ENCODE assay signal across 6 fruit fly cellular contexts in genomic region chr3R:16235215-16235937, dm6.
TF ChIP-seq lines count a peak whose summit lies in the region.

No protein-coding gene starts in this region.

- no peak for TF ChIP-seq CTCF in whole organism, embryonic (GFP tag; optimal IDR thresholded peaks at IDR 0.05; lab: Kevin White, UChicago)

TF ChIP-seq in whole organism, 6 proteins besides CTCF, POLR2A, EP300 and RAD21:
- TF ChIP-seq CG8478 (optimal IDR thresholded peaks at IDR 0.05; lab: Kevin White, UChicago) = no peak
- TF ChIP-seq Dll (optimal IDR thresholded peaks at IDR 0.05; lab: Kevin White, UChicago) = peak; percentile 56
- TF ChIP-seq EcR (GFP tag; optimal IDR thresholded peaks at IDR 0.05; lab: Kevin White, UChicago) = peak in 1 of 2 experiments; percentile 86

TF ChIP-seq in whole organism, adult, 20 proteins besides CTCF, POLR2A, EP300 and RAD21 (continues in another document):
- TF ChIP-seq Crg-1 (GFP tag; optimal IDR thresholded peaks at IDR 0.05; lab: Kevin White, UChicago) = peak; percentile 12
- TF ChIP-seq bab1 (GFP tag; optimal IDR thresholded peaks at IDR 0.05; lab: Kevin White, UChicago) = peak; percentile 2
- no peak for TF ChIP-seq CG5204 (GFP tag; optimal IDR thresholded peaks at IDR 0.05; lab: Kevin White, UChicago)
- TF ChIP-seq cic (GFP tag; optimal IDR thresholded peaks at IDR 0.05; lab: Kevin White, UChicago) = peak; percentile 91
- TF ChIP-seq cnc (optimal IDR thresholded peaks at IDR 0.05; lab: Kevin White, UChicago) = no peak
- peak; percentile 47 for TF ChIP-seq CG12768 (GFP tag; optimal IDR thresholded peaks at IDR 0.05; lab: Kevin White, UChicago)
- no peak for TF ChIP-seq CG33017 (tag; optimal IDR thresholded peaks at IDR 0.05; lab: Kevin White, UChicago)
- peak; percentile 95 for TF ChIP-seq kay (GFP tag; lab: Kevin White, UChicago; ENCODE audit: borderline replicate concordance)
- peak; percentile 22 for TF ChIP-seq ovo (GFP tag; optimal IDR thresholded peaks at IDR 0.05; lab: Kevin White, UChicago)
- no peak for TF ChIP-seq CG11617 (GFP tag; optimal IDR thresholded peaks at IDR 0.05; lab: Kevin White, UChicago)
- TF ChIP-seq toe (GFP tag; optimal IDR thresholded peaks at IDR 0.05; lab: Kevin White, UChicago) = peak; percentile 59
- no peak for TF ChIP-seq CG7101 (tag; optimal IDR thresholded peaks at IDR 0.05; lab: Kevin White, UChicago)
- peak; percentile 48 for TF ChIP-seq Clk (GFP tag; optimal IDR thresholded peaks at IDR 0.05; lab: Kevin White, UChicago)
- no peak for TF ChIP-seq CG1620 (GFP tag; optimal IDR thresholded peaks at IDR 0.05; lab: Kevin White, UChicago)
- TF ChIP-seq CG14711 (tag; optimal IDR thresholded peaks at IDR 0.05; lab: Kevin White, UChicago) = no peak
- peak; percentile 61 for TF ChIP-seq Hr96 (GFP tag; optimal IDR thresholded peaks at IDR 0.05; lab: Kevin White, UChicago)
- TF ChIP-seq pad (GFP tag; optimal IDR thresholded peaks at IDR 0.05; lab: Kevin White, UChicago) = peak; percentile 27
- no peak for TF ChIP-seq CG7045 (GFP tag; optimal IDR thresholded peaks at IDR 0.05; lab: Kevin White, UChicago)

TF ChIP-seq in whole organism, embryonic, 481 proteins besides CTCF, POLR2A, EP300 and RAD21 (continues in another document):
- TF ChIP-seq Lpt (GFP tag; optimal IDR thresholded peaks at IDR 0.05; lab: Kevin White, UChicago) (no peak), Lim3 (GFP tag; IDR thresholded peaks at IDR 0.05; lab: Robert Waterston, UW) (no peak), CG4707 (GFP tag; optimal IDR thresholded peaks at IDR 0.05; lab: Kevin White, UChicago) (peak; percentile 100), CG10274 (GFP tag; optimal IDR thresholded peaks at IDR 0.05; lab: Kevin White, UChicago) (no peak), CG2116 (GFP tag; optimal IDR thresholded peaks at IDR 0.05; lab: Kevin White, UChicago) (no peak), CG4617 (GFP tag; optimal IDR thresholded peaks at IDR 0.05; lab: Kevin White, UChicago; ENCODE audit: borderline replicate concordance) (no peak), CG8281 (tag; optimal IDR thresholded peaks at IDR 0.05; lab: Kevin White, UChicago) (no peak), lov (optimal IDR thresholded peaks at IDR 0.05; lab: Kevin White, UChicago) (no peak), lov (GFP tag; IDR thresholded peaks at IDR 0.05; lab: Robert Waterston, UW) (no peak), zf30C (GFP tag; optimal IDR thresholded peaks at IDR 0.05; lab: Kevin White, UChicago) (peak; percentile 2), sisA (GFP tag; IDR thresholded peaks at IDR 0.05; lab: Robert Waterston, UW) (no peak), CG1647 (GFP tag; optimal IDR thresholded peaks at IDR 0.05; lab: Kevin White, UChicago) (no peak), Hey (tag; optimal IDR thresholded peaks at IDR 0.05; lab: Kevin White, UChicago) (peak; percentile 35), Pdp1 (GFP tag; optimal IDR thresholded peaks at IDR 0.05; lab: Kevin White, UChicago) (peak; percentile 9 to 34), grn (GFP tag; optimal IDR thresholded peaks at IDR 0.05; lab: Kevin White, UChicago) (peak; percentile 50), NFAT (GFP tag; IDR thresholded peaks at IDR 0.05; lab: Robert Waterston, UW) (no peak), CG4820 (GFP tag; optimal IDR thresholded peaks at IDR 0.05; lab: Kevin White, UChicago) (no peak), zfh2 (GFP tag; optimal IDR thresholded peaks at IDR 0.05; lab: Kevin White, UChicago) (no peak), klu (GFP tag; IDR thresholded peaks at IDR 0.05; lab: Robert Waterston, UW) (no peak)

TF ChIP-seq in whole organism, prepupa, 60 proteins besides CTCF, POLR2A, EP300 and RAD21 (continues in another document):
- TF ChIP-seq CG31627 (GFP tag; optimal IDR thresholded peaks at IDR 0.05; lab: Kevin White, UChicago) (no peak), dac (GFP tag; optimal IDR thresholded peaks at IDR 0.05; lab: Kevin White, UChicago) (no peak), CG3919 (GFP tag; optimal IDR thresholded peaks at IDR 0.05; lab: Kevin White, UChicago) (no peak), esn (GFP tag; optimal IDR thresholded peaks at IDR 0.05; lab: Kevin White, UChicago) (no peak), CG9139 (GFP tag; optimal IDR thresholded peaks at IDR 0.05; lab: Kevin White, UChicago) (no peak), Eip78C (GFP tag; lab: Kevin White, UChicago) (peak; percentile 7), CG8119 (GFP tag; IDR thresholded peaks at IDR 0.05; lab: Robert Waterston, UW) (no peak), Sox14 (GFP tag; optimal IDR thresholded peaks at IDR 0.05; lab: Kevin White, UChicago) (peak; percentile 4), dsx (GFP tag; optimal IDR thresholded peaks at IDR 0.05; lab: Kevin White, UChicago; ENCODE audit: poor library complexity, severe bottlenecking) (peak; percentile 87), eg (GFP tag; IDR thresholded peaks at IDR 0.05; lab: Robert Waterston, UW) (no peak), CG10669 (GFP tag; optimal IDR thresholded peaks at IDR 0.05; lab: Kevin White, UChicago) (no peak), pdm3 (GFP tag; optimal IDR thresholded peaks at IDR 0.05; lab: Kevin White, UChicago) (no peak), CG6163 (GFP tag; IDR thresholded peaks at IDR 0.05; lab: Robert Waterston, UW) (no peak), CG11294 (GFP tag; IDR thresholded peaks at IDR 0.05; lab: Robert Waterston, UW) (no peak), CG15336 (GFP tag; IDR thresholded peaks at IDR 0.05; lab: Robert Waterston, UW) (no peak), Blimp-1 (GFP tag; optimal IDR thresholded peaks at IDR 0.05; lab: Kevin White, UChicago) (no peak), Ets96B (tag; optimal IDR thresholded peaks at IDR 0.05; lab: Kevin White, UChicago) (no peak), CG10631 (GFP tag; optimal IDR thresholded peaks at IDR 0.05; lab: Kevin White, UChicago) (no peak), CG4318 (GFP tag; optimal IDR thresholded peaks at IDR 0.05; lab: Kevin White, UChicago) (no peak), OdsH (GFP tag; optimal IDR thresholded peaks at IDR 0.05; lab: Kevin White, UChicago) (no peak)

TF ChIP-seq in whole organism, pupa, 21 proteins besides CTCF, POLR2A, EP300 and RAD21:
- peak; percentile 96 for TF ChIP-seq EcR (GFP tag; optimal IDR thresholded peaks at IDR 0.05; lab: Kevin White, UChicago)
- no peak for TF ChIP-seq fd96Ca (GFP tag; IDR thresholded peaks at IDR 0.05; lab: Robert Waterston, UW)
- TF ChIP-seq CG8301 (tag; optimal IDR thresholded peaks at IDR 0.05; lab: Kevin White, UChicago) = no peak
- TF ChIP-seq CG13204 (GFP tag; optimal IDR thresholded peaks at IDR 0.05; lab: Kevin White, UChicago) = peak; percentile 76
- no peak for TF ChIP-seq CG17806 (tag; optimal IDR thresholded peaks at IDR 0.05; lab: Kevin White, UChicago)

TF ChIP-seq in whole organism, wandering third instar larva, 38 proteins besides CTCF, POLR2A, EP300 and RAD21 (continues in another document):
- no peak for TF ChIP-seq CG9705 (GFP tag; optimal IDR thresholded peaks at IDR 0.05; lab: Kevin White, UChicago)
- no peak for TF ChIP-seq dmrt93B (GFP tag; optimal IDR thresholded peaks at IDR 0.05; lab: Kevin White, UChicago)
- TF ChIP-seq br (GFP tag; optimal IDR thresholded peaks at IDR 0.05; lab: Kevin White, UChicago) = peak; percentile 59
- peak; percentile 12 for TF ChIP-seq rgr (GFP tag; optimal IDR thresholded peaks at IDR 0.05; lab: Kevin White, UChicago)
- TF ChIP-seq sv (GFP tag; optimal IDR thresholded peaks at IDR 0.05; lab: Kevin White, UChicago) = no peak
- no peak for TF ChIP-seq N (GFP tag; optimal IDR thresholded peaks at IDR 0.05; lab: Kevin White, UChicago)
- peak; percentile 74 for TF ChIP-seq Jra (GFP tag; optimal IDR thresholded peaks at IDR 0.05; lab: Kevin White, UChicago)
- TF ChIP-seq Hr78 (GFP tag; optimal IDR thresholded peaks at IDR 0.05; lab: Kevin White, UChicago) = no peak
- no peak for TF ChIP-seq Mio (GFP tag; optimal IDR thresholded peaks at IDR 0.05; lab: Kevin White, UChicago)
- no peak for TF ChIP-seq OdsH (GFP tag; optimal IDR thresholded peaks at IDR 0.05; lab: Kevin White, UChicago)
- TF ChIP-seq brk (GFP tag; optimal IDR thresholded peaks at IDR 0.05; lab: Kevin White, UChicago) = peak; percentile 86
- peak; percentile 8 for TF ChIP-seq CG32264 (GFP tag; optimal IDR thresholded peaks at IDR 0.05; lab: Kevin White, UChicago)
- TF ChIP-seq Hr83 (GFP tag; optimal IDR thresholded peaks at IDR 0.05; lab: Kevin White, UChicago; ENCODE audit: poor library complexity, severe bottlenecking) = peak; percentile 90
- TF ChIP-seq CrebA (GFP tag; optimal IDR thresholded peaks at IDR 0.05; lab: Kevin White, UChicago; ENCODE audit: borderline replicate concordance) = peak; percentile 93
- TF ChIP-seq Dfd (GFP tag; optimal IDR thresholded peaks at IDR 0.05; lab: Kevin White, UChicago) = no peak
- peak; percentile 83 for TF ChIP-seq woc (GFP tag; optimal IDR thresholded peaks at IDR 0.05; lab: Kevin White, UChicago)
- TF ChIP-seq tai (GFP tag; optimal IDR thresholded peaks at IDR 0.05; lab: Kevin White, UChicago) = peak; percentile 86
- TF ChIP-seq HLH106 (tag; optimal IDR thresholded peaks at IDR 0.05; lab: Kevin White, UChicago) = no peak
- TF ChIP-seq usp (GFP tag; optimal IDR thresholded peaks at IDR 0.05; lab: Kevin White, UChicago) = no peak
- peak; percentile 42 for TF ChIP-seq Rel (GFP tag; optimal IDR thresholded peaks at IDR 0.05; lab: Kevin White, UChicago)
- TF ChIP-seq Rel (tag; optimal IDR thresholded peaks at IDR 0.05; lab: Kevin White, UChicago) = peak; percentile 85
- no peak for TF ChIP-seq ey (GFP tag; optimal IDR thresholded peaks at IDR 0.05; lab: Kevin White, UChicago)
- TF ChIP-seq Hnf4 (GFP tag; optimal IDR thresholded peaks at IDR 0.05; lab: Kevin White, UChicago) = peak; percentile 66
- TF ChIP-seq Sp1 (GFP tag; optimal IDR thresholded peaks at IDR 0.05; lab: Kevin White, UChicago) = no peak
- peak; percentile 51 for TF ChIP-seq fru (GFP tag; optimal IDR thresholded peaks at IDR 0.05; lab: Kevin White, UChicago)
- peak; percentile 89 for TF ChIP-seq psq (GFP tag; optimal IDR thresholded peaks at IDR 0.05; lab: Kevin White, UChicago)
- peak in 1 of 2 experiments; percentile 69 for TF ChIP-seq foxo (GFP tag; optimal IDR thresholded peaks at IDR 0.05; lab: Kevin White, UChicago)
- peak; percentile 82 for TF ChIP-seq h (GFP tag; optimal IDR thresholded peaks at IDR 0.05; lab: Kevin White, UChicago)
- no peak for TF ChIP-seq Myc (optimal IDR thresholded peaks at IDR 0.05; lab: Kevin White, UChicago)
- no peak for TF ChIP-seq pan (optimal IDR thresholded peaks at IDR 0.05; lab: Kevin White, UChicago)
- no peak for TF ChIP-seq Abd-B (GFP tag; optimal IDR thresholded peaks at IDR 0.05; lab: Kevin White, UChicago)
- TF ChIP-seq Dif (GFP tag; optimal IDR thresholded peaks at IDR 0.05; lab: Kevin White, UChicago; ENCODE audit: partially characterized antibody) = peak; percentile 86
- peak; percentile 19 for TF ChIP-seq sage (GFP tag; optimal IDR thresholded peaks at IDR 0.05; lab: Kevin White, UChicago)
- no peak for TF ChIP-seq dsf (GFP tag; optimal IDR thresholded peaks at IDR 0.05; lab: Kevin White, UChicago; ENCODE audit: borderline replicate concordance)
- TF ChIP-seq lola (GFP tag; optimal IDR thresholded peaks at IDR 0.05; lab: Kevin White, UChicago) = no peak
- TF ChIP-seq GATAd (GFP tag; optimal IDR thresholded peaks at IDR 0.05; lab: Kevin White, UChicago) = no peak
